Fruit fly (Drosophila melanogaster) whole organism, embryonic: Measurements from ENCODE around the gene CG10232.

Experiments used
- Bgb ChIP-seq: fragments of 200-800 bp; sonication (Bioruptor generic); IDR thresholded peaks from 2 replicates; pipeline ENCODE4 v1.3.6; 2022; ENCODE audit warnings: missing biosample characterization, missing genetic modification characterization; ENCODE audit not compliant: partially characterized antibody
- CG12391 ChIP-seq: fragments of 200-800 bp; sonication (Bioruptor generic); optimal IDR thresholded peaks from 3 replicates; lab custom pipeline; 2018; ENCODE audit warnings: missing biosample characterization, mild to moderate bottlenecking, missing genetic modification characterization, moderate library complexity
- CG14965 ChIP-seq: fragments of 200-800 bp; sonication (Bioruptor generic); optimal IDR thresholded peaks from 2 replicates; lab custom pipeline; 2016; ENCODE audit warnings: missing biosample characterization, missing genetic modification characterization, borderline replicate concordance
- CG15073 ChIP-seq: fragments of 200-800 bp; sonication (Bioruptor generic); optimal IDR thresholded peaks from 2 replicates; lab custom pipeline; 2016; ENCODE audit warnings: missing biosample characterization, missing genetic modification characterization
- CG1792 ChIP-seq: fragments of 200-800 bp; sonication (Bioruptor generic); optimal IDR thresholded peaks from 2 replicates; lab custom pipeline; 2016; ENCODE audit warnings: missing biosample characterization, missing genetic modification characterization
- CG2120 ChIP-seq: fragments of 200-800 bp; sonication (Bioruptor generic); optimal IDR thresholded peaks from 3 replicates; lab custom pipeline; 2016; ENCODE audit warnings: missing biosample characterization, missing genetic modification characterization
- CG3065 ChIP-seq: fragments of 200-800 bp; sonication (Bioruptor generic); optimal IDR thresholded peaks from 2 replicates; lab custom pipeline; 2016; ENCODE audit warnings: missing biosample characterization, missing genetic modification characterization
- CG3726 ChIP-seq: fragments of 200-800 bp; sonication (Bioruptor generic); IDR thresholded peaks from 3 replicates; pipeline ENCODE4, ENCODE4 v1.3.6; 2022; ENCODE audit warnings: missing biosample characterization, missing genetic modification characterization
- CG42726 ChIP-seq: fragments of 200-800 bp; sonication (Bioruptor generic); IDR thresholded peaks from 2 replicates; pipeline ENCODE4 v1.3.6; 2022; ENCODE audit warnings: missing biosample characterization, missing genetic modification characterization; ENCODE audit not compliant: partially characterized antibody
- CG6272 ChIP-seq: fragments of 200-800 bp; sonication (Bioruptor generic); IDR thresholded peaks from 2 replicates; pipeline ENCODE4 v1.3.6; 2022; ENCODE audit warnings: missing biosample characterization, missing genetic modification characterization
- CG7745 ChIP-seq: fragments of 200-800 bp; sonication (Bioruptor generic); optimal IDR thresholded peaks from 2 replicates; lab custom pipeline; 2018; ENCODE audit warnings: missing biosample characterization, mild to moderate bottlenecking, missing genetic modification characterization, moderate library complexity
- CG7963 ChIP-seq: fragments of 200-800 bp; sonication (Bioruptor generic); IDR thresholded peaks from 3 replicates; pipeline ENCODE4 v1.3.6; 2022; ENCODE audit warnings: missing biosample characterization, missing genetic modification characterization; ENCODE audit not compliant: partially characterized antibody
- CG9609 ChIP-seq: fragments of 200-800 bp; sonication (Bioruptor generic); optimal IDR thresholded peaks from 3 replicates; lab custom pipeline; 2016; ENCODE audit warnings: missing biosample characterization, missing genetic modification characterization
- CG9876 ChIP-seq: fragments of 200-800 bp; sonication (Bioruptor generic); optimal IDR thresholded peaks from 2 replicates; lab custom pipeline; 2016; ENCODE audit warnings: missing biosample characterization, missing genetic modification characterization
- Dad ChIP-seq: fragments of 200-800 bp; sonication (Bioruptor generic); optimal IDR thresholded peaks from 3 replicates; lab custom pipeline; 2016; ENCODE audit warnings: missing biosample characterization, missing genetic modification characterization
- Dfd ChIP-seq, 2 experiments: fragments of >200 bp; optimal IDR thresholded peaks; 2 replicates each; lab custom pipeline; 2017; ENCODE audit warnings: missing biosample characterization in 2 of 2, missing genetic modification characterization in 2 of 2
- E2f1 ChIP-seq: fragments of 200-800 bp; sonication (Bioruptor generic); IDR thresholded peaks from 2 replicates; pipeline ENCODE4 v1.3.6; 2022; ENCODE audit warnings: missing biosample characterization, missing genetic modification characterization
- ERR ChIP-seq: fragments of 200-800 bp; sonication (Bioruptor generic); optimal IDR thresholded peaks from 2 replicates; lab custom pipeline; 2016; ENCODE audit warnings: missing biosample characterization, missing genetic modification characterization
- Eip74EF ChIP-seq, 2 experiments: fragments of 200-800 bp in 1 of 2; fragments of >200 bp in 1 of 2; sonication (Bioruptor generic) in 1 of 2; optimal IDR thresholded peaks; 2 replicates each; lab custom pipeline; 2017 to 2019; ENCODE audit warnings: missing biosample characterization in 2 of 2, missing genetic modification characterization in 2 of 2, mild to moderate bottlenecking in 1 of 2, moderate library complexity in 1 of 2
- MESR4 ChIP-seq: fragments of 200-800 bp; sonication (Bioruptor generic); optimal IDR thresholded peaks from 2 replicates; lab custom pipeline; 2018; ENCODE audit warnings: missing biosample characterization, mild to moderate bottlenecking, missing genetic modification characterization, moderate library complexity
- Med ChIP-seq: fragments of 200-800 bp; sonication (Bioruptor generic); peaks from one replicate; lab custom pipeline; 2016; ENCODE audit warnings: missing biosample characterization, missing genetic modification characterization, mild to moderate bottlenecking, inconsistent platforms, moderate library complexity
- Meics ChIP-seq: fragments of 200-800 bp; sonication (Bioruptor generic); optimal IDR thresholded peaks from 2 replicates; lab custom pipeline; 2017; ENCODE audit warnings: missing biosample characterization, mild to moderate bottlenecking, missing genetic modification characterization
- Myb ChIP-seq: fragments of 200-800 bp; sonication (Bioruptor generic); optimal IDR thresholded peaks from 2 replicates; lab custom pipeline; 2016; ENCODE audit warnings: missing biosample characterization, missing genetic modification characterization
- Nf-YA ChIP-seq: fragments of 200-800 bp; sonication (Bioruptor generic); IDR thresholded peaks from 2 replicates; pipeline ENCODE4 v1.3.6; 2022; ENCODE audit warnings: missing biosample characterization, missing genetic modification characterization
- Oaz ChIP-seq: fragments of 200-800 bp; sonication (Bioruptor generic); IDR thresholded peaks from 2 replicates; pipeline ENCODE4 v1.3.6; 2022; ENCODE audit warnings: missing biosample characterization, missing genetic modification characterization
- Ravus ChIP-seq: fragments of 200-800 bp; sonication (Bioruptor generic); IDR thresholded peaks from 2 replicates; pipeline ENCODE4 v1.3.6; 2022; ENCODE audit warnings: missing biosample characterization, missing genetic modification characterization
- az2 ChIP-seq: fragments of 200-800 bp; sonication (Bioruptor generic); optimal IDR thresholded peaks from 3 replicates; lab custom pipeline; 2016; ENCODE audit warnings: missing biosample characterization, missing genetic modification characterization
- bab2 ChIP-seq: fragments of 200-800 bp; sonication (Bioruptor generic); optimal IDR thresholded peaks from 2 replicates; lab custom pipeline; 2016; ENCODE audit warnings: missing biosample characterization, missing genetic modification characterization
- br ChIP-seq: fragments of >200 bp; optimal IDR thresholded peaks from 2 replicates; lab custom pipeline; 2017
- cad ChIP-seq: fragments of >200 bp; optimal IDR thresholded peaks from 2 replicates; lab custom pipeline; 2017; ENCODE audit warnings: missing biosample characterization, missing genetic modification characterization
- crp ChIP-seq, 2 experiments: fragments of 200-800 bp; sonication (Bioruptor generic); optimal IDR thresholded peaks; 2 replicates in 1 of 2; 3 replicates in 1 of 2; lab custom pipeline; 2017; ENCODE audit warnings: missing biosample characterization in 2 of 2, missing genetic modification characterization in 2 of 2, mild to moderate bottlenecking in 1 of 2, moderate library complexity in 1 of 2
- emc ChIP-seq: fragments of 200-800 bp; sonication (Bioruptor generic); optimal IDR thresholded peaks from 2 replicates; lab custom pipeline; 2016; ENCODE audit warnings: missing biosample characterization, missing genetic modification characterization
- fd96Cb ChIP-seq: fragments of 200-800 bp; sonication (Bioruptor generic); optimal IDR thresholded peaks from 2 replicates; lab custom pipeline; 2018; ENCODE audit warnings: missing biosample characterization, mild to moderate bottlenecking, missing genetic modification characterization, moderate library complexity
- h ChIP-seq: fragments of >200 bp; optimal IDR thresholded peaks from 2 replicates; lab custom pipeline; 2017
- insv ChIP-seq, 2 experiments: fragments of 200-800 bp; sonication (Bioruptor generic); optimal IDR thresholded peaks; 3 replicates each; lab custom pipeline; 2016 to 2018; ENCODE audit warnings: missing biosample characterization in 2 of 2, missing genetic modification characterization in 2 of 2
- lab ChIP-seq: fragments of 200-800 bp; sonication (Bioruptor generic); optimal IDR thresholded peaks from 3 replicates; lab custom pipeline; 2017; ENCODE audit warnings: missing biosample characterization, missing genetic modification characterization, mild to moderate bottlenecking, moderate library complexity, missing genetic modification reagents
- nerfin-1 ChIP-seq: fragments of 200-800 bp; sonication (Bioruptor generic); optimal IDR thresholded peaks from 3 replicates; lab custom pipeline; 2019; ENCODE audit warnings: missing biosample characterization, mild to moderate bottlenecking, missing genetic modification characterization, moderate library complexity
- nmo ChIP-seq: fragments of 200-800 bp; sonication (Bioruptor generic); optimal IDR thresholded peaks from 2 replicates; lab custom pipeline; 2018; ENCODE audit warnings: missing biosample characterization, mild to moderate bottlenecking, missing genetic modification characterization, moderate library complexity
- nom ChIP-seq: fragments of 200-800 bp; sonication (Bioruptor generic); optimal IDR thresholded peaks from 2 replicates; lab custom pipeline; 2017; ENCODE audit warnings: missing biosample characterization, missing genetic modification characterization, mild to moderate bottlenecking, moderate library complexity, missing genetic modification reagents
- oc ChIP-seq: fragments of 200-800 bp; sonication (Bioruptor generic); optimal IDR thresholded peaks from 2 replicates; lab custom pipeline; 2018; ENCODE audit warnings: missing biosample characterization, mild to moderate bottlenecking, missing genetic modification characterization, moderate library complexity
- odd ChIP-seq: fragments of 200-800 bp; sonication (Bioruptor generic); optimal IDR thresholded peaks from 2 replicates; lab custom pipeline; 2017; ENCODE audit warnings: missing biosample characterization, mild to moderate bottlenecking, missing genetic modification characterization
- pfk ChIP-seq: fragments of 200-800 bp; sonication (Bioruptor generic); optimal IDR thresholded peaks from 2 replicates; lab custom pipeline; 2018; ENCODE audit warnings: missing biosample characterization, mild to moderate bottlenecking, missing genetic modification characterization, moderate library complexity
- pzg ChIP-seq: fragments of 200-800 bp; sonication (Bioruptor generic); optimal IDR thresholded peaks from 3 replicates; lab custom pipeline; 2018; ENCODE audit warnings: missing biosample characterization, mild to moderate bottlenecking, missing genetic modification characterization, moderate library complexity
- ranshi ChIP-seq: fragments of 200-800 bp; sonication (Bioruptor generic); IDR thresholded peaks from 2 replicates; pipeline ENCODE4 v1.3.6; 2022; ENCODE audit warnings: missing biosample characterization, missing genetic modification characterization
- ro ChIP-seq: fragments of 200-800 bp; sonication (Bioruptor generic); IDR thresholded peaks from 2 replicates; pipeline ENCODE4 v1.3.6; 2022; ENCODE audit warnings: missing biosample characterization, missing genetic modification characterization
- ssp ChIP-seq: fragments of 200-800 bp; sonication (Bioruptor generic); IDR thresholded peaks from 2 replicates; pipeline ENCODE4 v1.3.6; 2022; ENCODE audit warnings: missing biosample characterization, missing genetic modification characterization
- sug ChIP-seq: fragments of 200-800 bp; optimal IDR thresholded peaks from 2 replicates; lab custom pipeline; 2019; ENCODE audit warnings: missing biosample characterization, mild to moderate bottlenecking, missing genetic modification characterization, moderate library complexity
- tgo ChIP-seq: fragments of 200-800 bp; sonication (Bioruptor generic); IDR thresholded peaks from 3 replicates; pipeline ENCODE4 v1.3.6; 2022; ENCODE audit warnings: missing biosample characterization, missing genetic modification characterization
- trem ChIP-seq: fragments of 200-800 bp; optimal IDR thresholded peaks from 3 replicates; lab custom pipeline; 2019; ENCODE audit warnings: missing biosample characterization, mild to moderate bottlenecking, missing genetic modification characterization, moderate library complexity
- usp ChIP-seq: fragments of >200 bp; optimal IDR thresholded peaks from 2 replicates; lab custom pipeline; 2017; ENCODE audit warnings: missing biosample characterization, missing genetic modification characterization
- vvl ChIP-seq: fragments of 200-800 bp; sonication (Bioruptor generic); IDR thresholded peaks from 2 replicates; pipeline ENCODE4 v1.3.6; 2022; ENCODE audit warnings: missing biosample characterization, missing genetic modification characterization

CG10232 gene

DNA sequence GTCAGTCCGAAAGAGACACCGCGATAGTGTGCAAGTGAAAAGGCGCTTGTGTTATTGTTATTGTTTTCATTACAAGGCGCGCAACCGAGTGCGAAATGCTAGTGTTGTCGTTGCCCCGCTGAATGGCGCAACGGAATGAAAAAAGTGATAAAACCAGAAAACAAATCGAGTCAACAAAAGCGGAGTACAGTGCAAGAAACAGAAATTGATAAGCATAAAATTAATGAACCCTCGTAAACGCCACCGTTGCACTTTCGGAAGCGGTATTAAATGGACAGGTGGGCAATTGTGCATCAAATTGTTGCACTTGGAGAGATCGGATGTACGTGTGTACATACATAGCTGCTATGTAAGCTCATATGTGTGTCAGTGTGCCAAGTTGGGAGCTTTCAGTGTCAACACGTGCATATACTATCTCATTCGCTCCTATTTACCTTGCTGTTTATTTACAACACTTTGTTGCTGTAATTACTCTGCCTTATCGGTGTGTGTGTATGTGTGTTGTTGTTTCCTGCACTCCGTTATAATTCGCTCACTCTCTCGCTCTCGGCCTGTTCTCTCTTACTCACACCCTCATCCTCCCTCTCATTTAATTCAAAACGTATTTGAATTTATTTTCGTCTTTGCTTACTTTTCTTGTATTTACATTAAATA, 2.1 kb upstream of the CG10232 start (continued):
- TF ChIP-seq Eip74EF (GFP tag; optimal IDR thresholded peaks at IDR 0.05; lab: Kevin White, UChicago) (no peak), oc (tag; lab: Kevin White, UChicago) (no peak), Meics (GFP tag; lab: Kevin White, UChicago) (peak; percentile 68), ERR (GFP tag; lab: Kevin White, UChicago) (no peak), CG3726 (GFP tag; lab: Robert Waterston, UW) (peak; percentile 79; the same call in 2 of the 3 replicates), E2f1 (GFP tag; lab: Robert Waterston, UW) (no peak), nerfin-1 (tag; lab: Kevin White, UChicago) (peak; percentile 54), CG42726 (GFP tag; lab: Robert Waterston, UW) (no peak), Ravus (no peak), CG14965 (GFP tag; lab: Kevin White, UChicago) (peak; percentile 63), CG1792 (GFP tag; lab: Kevin White, UChicago) (no peak), odd (GFP tag; lab: Kevin White, UChicago) (peak; percentile 12), sug (tag; lab: Kevin White, UChicago) (peak; percentile 17), ssp (GFP tag; lab: Robert Waterston, UW) (no peak), CG7745 (tag; lab: Kevin White, UChicago) (no peak), bab2 (GFP tag; lab: Kevin White, UChicago) (peak; percentile 42), Myb (GFP tag; lab: Kevin White, UChicago) (peak; percentile 22), cad (GFP tag; lab: Kevin White, UChicago) (no peak), Oaz (GFP tag; lab: Robert Waterston, UW) (no peak), CG6272 (GFP tag; lab: Robert Waterston, UW) (no peak), insv (GFP tag; optimal IDR thresholded peaks at IDR 0.05; lab: Kevin White, UChicago) (peak in 1 of 2 experiments; percentile 32), br (no peak), tgo (GFP tag; lab: Robert Waterston, UW) (peak; percentile 50; the same call in 2 of the 3 replicates), CG2120 (GFP tag; lab: Kevin White, UChicago) (no peak), az2 (GFP tag; lab: Kevin White, UChicago) (no peak), CG9609 (no peak), MESR4 (GFP tag; lab: Kevin White, UChicago) (no peak), h (lab: Kevin White, UChicago) (no peak), Dad (GFP tag; lab: Kevin White, UChicago) (no peak), pzg (GFP tag; lab: Kevin White, UChicago) (no peak), CG3065 (no peak), ranshi (peak; percentile 61; the same call in 1 of the 2 replicates), nmo (GFP tag; lab: Kevin White, UChicago) (no peak), CG7963 (GFP tag; lab: Robert Waterston, UW) (no peak), Dfd (GFP tag; optimal IDR thresholded peaks at IDR 0.05; lab: Kevin White, UChicago) (no peak), nom (GFP tag; lab: Kevin White, UChicago) (peak; percentile 54), ro (GFP tag; lab: Robert Waterston, UW) (no peak), trem (tag; lab: Kevin White, UChicago) (peak; percentile 9), usp (GFP tag; lab: Kevin White, UChicago) (no peak), pfk (peak; percentile 43), fd96Cb (peak; percentile 3), emc (no peak), CG12391 (tag; lab: Kevin White, UChicago) (no peak), Nf-YA (peak; percentile 86), CG9876 (GFP tag; lab: Kevin White, UChicago) (peak; percentile 25), lab (GFP tag; lab: Kevin White, UChicago) (peak; percentile 56), crp (GFP tag; optimal IDR thresholded peaks at IDR 0.05; lab: Kevin White, UChicago) (no peak), Bgb (GFP tag; lab: Robert Waterston, UW) (peak; percentile 49; the same call in 1 of the 2 replicates), CG15073 (GFP tag; lab: Kevin White, UChicago) (no peak), Med (GFP tag; lab: Kevin White, UChicago) (peak; percentile 97), vvl (peak; percentile 78)
